Fruit fly (Drosophila melanogaster) whole organism, embryonic: ENCODE measurements around the gene CG31741.

Source experiments
- BtbVII ChIP-seq: fragments of 200-800 bp; sonication (Bioruptor generic); optimal IDR thresholded peaks from 3 replicates; lab custom pipeline; 2017; ENCODE audit warnings: missing biosample characterization, mild to moderate bottlenecking, missing genetic modification characterization
- CG10565 ChIP-seq: fragments of 200-800 bp; sonication (Bioruptor generic); optimal IDR thresholded peaks from 3 replicates; lab custom pipeline; 2016; ENCODE audit warnings: missing biosample characterization, mild to moderate bottlenecking, missing genetic modification characterization
- CG10959 ChIP-seq: fragments of 200-800 bp; sonication (Bioruptor generic); IDR thresholded peaks from 2 replicates; pipeline ENCODE4 v1.3.6; 2022; ENCODE audit warnings: missing biosample characterization, missing genetic modification characterization
- CG11723 ChIP-seq: fragments of 200-800 bp; sonication (Bioruptor generic); optimal IDR thresholded peaks from 2 replicates; lab custom pipeline; 2017; ENCODE audit warnings: missing biosample characterization, mild to moderate bottlenecking, missing genetic modification characterization
- CG12219 ChIP-seq: fragments of 200-800 bp; sonication (Bioruptor generic); optimal IDR thresholded peaks from 3 replicates; lab custom pipeline; 2018; ENCODE audit warnings: missing biosample characterization, mild to moderate bottlenecking, missing genetic modification characterization
- CG12391 ChIP-seq: fragments of 200-800 bp; sonication (Bioruptor generic); optimal IDR thresholded peaks from 3 replicates; lab custom pipeline; 2018; ENCODE audit warnings: missing biosample characterization, mild to moderate bottlenecking, missing genetic modification characterization, moderate library complexity
- CG12744 ChIP-seq: fragments of 200-800 bp; sonication (Bioruptor generic); optimal IDR thresholded peaks from 2 replicates; lab custom pipeline; 2016; ENCODE audit warnings: missing biosample characterization, missing genetic modification characterization
- CG17612 ChIP-seq: fragments of 200-800 bp; sonication (Bioruptor generic); IDR thresholded peaks from 2 replicates; pipeline ENCODE4 v1.3.6; 2022; ENCODE audit warnings: missing biosample characterization, missing genetic modification characterization
- CG1832 ChIP-seq: fragments of 200-800 bp; sonication (Bioruptor generic); optimal IDR thresholded peaks from 2 replicates; lab custom pipeline; 2017; ENCODE audit warnings: missing biosample characterization, mild to moderate bottlenecking, missing genetic modification characterization, inconsistent platforms
- CG2202 ChIP-seq: fragments of 200-800 bp; sonication (Bioruptor generic); optimal IDR thresholded peaks from 2 replicates; lab custom pipeline; 2018; ENCODE audit warnings: missing biosample characterization, mild to moderate bottlenecking, missing genetic modification characterization
- CG32532 ChIP-seq: fragments of 200-800 bp; sonication (Bioruptor generic); IDR thresholded peaks from 2 replicates; pipeline ENCODE4 v1.3.6; 2022; ENCODE audit warnings: missing biosample characterization, missing genetic modification characterization
- CG33557 ChIP-seq: fragments of 200-800 bp; sonication (Bioruptor generic); optimal IDR thresholded peaks from 2 replicates; lab custom pipeline; 2019; ENCODE audit warnings: missing biosample characterization, mild to moderate bottlenecking, missing genetic modification characterization, moderate library complexity
- CG3407 ChIP-seq: fragments of 200-800 bp; sonication (Bioruptor generic); optimal IDR thresholded peaks from 2 replicates; lab custom pipeline; 2018; ENCODE audit warnings: missing biosample characterization, mild to moderate bottlenecking, missing genetic modification characterization
- CG3995 ChIP-seq: fragments of 200-800 bp; sonication (Bioruptor generic); optimal IDR thresholded peaks from 3 replicates; lab custom pipeline; 2016; ENCODE audit warnings: missing biosample characterization, missing genetic modification characterization
- CG4282 ChIP-seq: fragments of 200-800 bp; sonication (Bioruptor generic); optimal IDR thresholded peaks from 2 replicates; lab custom pipeline; 2016; ENCODE audit warnings: missing biosample characterization, missing genetic modification characterization
- CG4730 ChIP-seq: fragments of 200-800 bp; sonication (Bioruptor generic); IDR thresholded peaks from 2 replicates; pipeline ENCODE4 v1.3.6; 2022; ENCODE audit warnings: missing biosample characterization, missing genetic modification characterization
- CG7786 ChIP-seq: fragments of 200-800 bp; sonication (Bioruptor generic); optimal IDR thresholded peaks from 2 replicates; lab custom pipeline; 2016; ENCODE audit warnings: missing biosample characterization, missing genetic modification characterization
- CG9876 ChIP-seq: fragments of 200-800 bp; sonication (Bioruptor generic); optimal IDR thresholded peaks from 2 replicates; lab custom pipeline; 2016; ENCODE audit warnings: missing biosample characterization, missing genetic modification characterization
- CG9932 ChIP-seq: fragments of 200-800 bp; sonication (Bioruptor generic); IDR thresholded peaks from 2 replicates; pipeline ENCODE4 v1.3.6; 2022; ENCODE audit warnings: missing biosample characterization, missing genetic modification characterization
- CTCF ChIP-seq: fragments of 200-800 bp; sonication (Bioruptor generic); optimal IDR thresholded peaks from 2 replicates; lab custom pipeline; 2017; ENCODE audit warnings: missing biosample characterization, mild to moderate bottlenecking, missing genetic modification characterization, moderate library complexity
- Camta ChIP-seq: fragments of 200-800 bp; sonication (Bioruptor generic); optimal IDR thresholded peaks from 2 replicates; lab custom pipeline; 2016; ENCODE audit warnings: missing biosample characterization, missing genetic modification characterization
- D19B ChIP-seq: fragments of 200-800 bp; sonication (Bioruptor generic); optimal IDR thresholded peaks from 2 replicates; lab custom pipeline; 2017; ENCODE audit warnings: missing biosample characterization, mild to moderate bottlenecking, missing genetic modification characterization
- Deaf1 ChIP-seq: fragments of 200-800 bp; optimal IDR thresholded peaks from 3 replicates; lab custom pipeline; 2019; ENCODE audit warnings: missing biosample characterization, mild to moderate bottlenecking, missing genetic modification characterization, moderate library complexity
- Dp ChIP-seq: fragments of 200-800 bp; sonication (Bioruptor generic); optimal IDR thresholded peaks from 2 replicates; lab custom pipeline; 2018; ENCODE audit warnings: missing biosample characterization, mild to moderate bottlenecking, missing genetic modification characterization, moderate library complexity
- Hey ChIP-seq: fragments of 200-800 bp; sonication (Bioruptor generic); optimal IDR thresholded peaks from 3 replicates; lab custom pipeline; 2018; ENCODE audit warnings: missing biosample characterization, mild to moderate bottlenecking, missing genetic modification characterization
- NC2α ChIP-seq: fragments of 200-800 bp; sonication (Bioruptor generic); optimal IDR thresholded peaks from 2 replicates; lab custom pipeline; 2016; ENCODE audit warnings: missing biosample characterization, missing genetic modification characterization
- Nf-YA ChIP-seq: fragments of 200-800 bp; sonication (Bioruptor generic); IDR thresholded peaks from 2 replicates; pipeline ENCODE4 v1.3.6; 2022; ENCODE audit warnings: missing biosample characterization, missing genetic modification characterization
- NfI ChIP-seq: fragments of 200-800 bp; sonication (Bioruptor generic); optimal IDR thresholded peaks from 3 replicates; lab custom pipeline; 2018; ENCODE audit warnings: missing biosample characterization, mild to moderate bottlenecking, missing genetic modification characterization, moderate library complexity
- Pdp1 ChIP-seq, 2 experiments: fragments of 200-800 bp; sonication (Bioruptor generic); optimal IDR thresholded peaks; 3 replicates each; lab custom pipeline; 2016; ENCODE audit warnings: missing biosample characterization in 2 of 2, missing genetic modification characterization in 2 of 2, mild to moderate bottlenecking in 1 of 2, moderate library complexity in 1 of 2
- Side ChIP-seq: fragments of 200-800 bp; sonication (Bioruptor generic); optimal IDR thresholded peaks from 2 replicates; lab custom pipeline; 2016; ENCODE audit warnings: missing biosample characterization, missing genetic modification characterization
- Sin3A ChIP-seq: fragments of >200 bp; optimal IDR thresholded peaks from 2 replicates; lab custom pipeline; 2018
- Six4 ChIP-seq: fragments of 200-800 bp; sonication (Bioruptor generic); optimal IDR thresholded peaks from 2 replicates; lab custom pipeline; 2016; ENCODE audit warnings: missing biosample characterization, missing genetic modification characterization
- Sox102F ChIP-seq: fragments of 200-800 bp; sonication (Bioruptor generic); optimal IDR thresholded peaks from 2 replicates; lab custom pipeline; 2018; ENCODE audit warnings: missing biosample characterization, mild to moderate bottlenecking, missing genetic modification characterization, moderate library complexity
- Spps ChIP-seq: fragments of 200-800 bp; sonication (Bioruptor generic); optimal IDR thresholded peaks from 2 replicates; lab custom pipeline; 2018; ENCODE audit warnings: missing biosample characterization, mild to moderate bottlenecking, missing genetic modification characterization
- Ssrp ChIP-seq: fragments of 200-800 bp; sonication (Bioruptor generic); optimal IDR thresholded peaks from 2 replicates; lab custom pipeline; 2018; ENCODE audit warnings: missing biosample characterization, mild to moderate bottlenecking, missing genetic modification characterization, moderate library complexity
- ato ChIP-seq: fragments of 200-800 bp; sonication (Bioruptor generic); IDR thresholded peaks from 2 replicates; pipeline ENCODE4 v1.3.6; 2022; ENCODE audit warnings: missing biosample characterization, missing genetic modification characterization; ENCODE audit not compliant: partially characterized antibody
- bbx ChIP-seq: fragments of 200-800 bp; sonication (Bioruptor generic); IDR thresholded peaks from 2 replicates; pipeline ENCODE4 v1.3.6; 2022; ENCODE audit warnings: missing biosample characterization, missing genetic modification characterization; ENCODE audit not compliant: partially characterized antibody
- bigmax ChIP-seq: fragments of 200-800 bp; sonication (Bioruptor generic); optimal IDR thresholded peaks from 2 replicates; lab custom pipeline; 2018; ENCODE audit warnings: missing biosample characterization, mild to moderate bottlenecking, missing genetic modification characterization
- corto ChIP-seq: fragments of 200-800 bp; sonication (Bioruptor generic); optimal IDR thresholded peaks from 2 replicates; lab custom pipeline; 2016; ENCODE audit warnings: missing biosample characterization, mild to moderate bottlenecking, missing genetic modification characterization, moderate library complexity
- dmrt11E ChIP-seq: fragments of 200-800 bp; sonication (Bioruptor generic); optimal IDR thresholded peaks from 3 replicates; lab custom pipeline; 2018; ENCODE audit warnings: missing biosample characterization, mild to moderate bottlenecking, missing genetic modification characterization, moderate library complexity
- gem ChIP-seq: fragments of 200-800 bp; sonication (Bioruptor generic); optimal IDR thresholded peaks from 2 replicates; lab custom pipeline; 2019; ENCODE audit warnings: missing biosample characterization, mild to moderate bottlenecking, missing genetic modification characterization, moderate library complexity
- kni ChIP-seq: fragments of 200-800 bp; sonication (Bioruptor generic); optimal IDR thresholded peaks from 3 replicates; lab custom pipeline; 2017; ENCODE audit warnings: mild to moderate bottlenecking, missing biosample characterization, missing genetic modification reagents, missing genetic modification characterization
- lilli ChIP-seq: fragments of 200-800 bp; sonication (Bioruptor generic); optimal IDR thresholded peaks from 3 replicates; lab custom pipeline; 2016; ENCODE audit warnings: missing biosample characterization, missing genetic modification characterization
- mam ChIP-seq: fragments of 200-800 bp; sonication (Bioruptor generic); optimal IDR thresholded peaks from 3 replicates; lab custom pipeline; 2016; ENCODE audit warnings: missing biosample characterization, missing genetic modification characterization
- mld ChIP-seq: fragments of 200-800 bp; sonication (Bioruptor generic); IDR thresholded peaks from 3 replicates; pipeline ENCODE4 v1.3.6; 2022; ENCODE audit warnings: missing biosample characterization, missing genetic modification characterization; ENCODE audit not compliant: partially characterized antibody
- odd ChIP-seq: fragments of 200-800 bp; sonication (Bioruptor generic); optimal IDR thresholded peaks from 2 replicates; lab custom pipeline; 2017; ENCODE audit warnings: missing biosample characterization, mild to moderate bottlenecking, missing genetic modification characterization
- onecut ChIP-seq: fragments of 200-800 bp; sonication (Bioruptor generic); IDR thresholded peaks from 2 replicates; pipeline ENCODE4 v1.3.6; 2022; ENCODE audit warnings: missing biosample characterization, missing genetic modification characterization
- sd ChIP-seq: fragments of 200-800 bp; sonication (Bioruptor generic); optimal IDR thresholded peaks from 3 replicates; lab custom pipeline; 2018; ENCODE audit warnings: missing biosample characterization, mild to moderate bottlenecking, missing genetic modification characterization, moderate library complexity
- tio ChIP-seq: fragments of 200-800 bp; sonication (Bioruptor generic); optimal IDR thresholded peaks from 2 replicates; lab custom pipeline; 2017; ENCODE audit warnings: missing biosample characterization, missing genetic modification characterization, inconsistent platforms
- zfh2 ChIP-seq: fragments of 200-800 bp; sonication (Bioruptor generic); optimal IDR thresholded peaks from 2 replicates; lab custom pipeline; 2016; ENCODE audit warnings: missing biosample characterization, missing genetic modification characterization

CG31741 gene

dm6 chr2L:18121367-18122230, 37.5 kb downstream of the CG31741 start (continued):
- no peak for TF ChIP-seq CG10959 (GFP tag; lab: Robert Waterston, UW)
- peak; percentile 54 for TF ChIP-seq Sox102F (GFP tag; lab: Kevin White, UChicago)
- TF ChIP-seq sd (tag; lab: Kevin White, UChicago), result no peak
- TF ChIP-seq CG2202 (tag; lab: Kevin White, UChicago), result no peak
- no peak for TF ChIP-seq Nf-YA (GFP tag; lab: Robert Waterston, UW)
- TF ChIP-seq BtbVII, result no peak
- TF ChIP-seq CG9932 (GFP tag; lab: Robert Waterston, UW), result no peak
- peak; percentile 51 for TF ChIP-seq mam (GFP tag; lab: Kevin White, UChicago)
- TF ChIP-seq D19B (GFP tag; lab: Kevin White, UChicago), result no peak
- TF ChIP-seq lilli (GFP tag; lab: Kevin White, UChicago), result peak; percentile 51
- no peak for TF ChIP-seq bigmax
- peak; percentile 12 for TF ChIP-seq CG12219 (GFP tag; lab: Kevin White, UChicago)
- no peak for TF ChIP-seq CG9876
- peak in 1 of 2 experiments; percentile 55 for TF ChIP-seq Pdp1 (GFP tag; optimal IDR thresholded peaks at IDR 0.05; lab: Kevin White, UChicago)
- no peak for TF ChIP-seq CG33557 (GFP tag; lab: Kevin White, UChicago)
- no peak for TF ChIP-seq ato (GFP tag; lab: Robert Waterston, UW)
- TF ChIP-seq gem (tag; lab: Kevin White, UChicago), result peak; percentile 70
- TF ChIP-seq zfh2, result peak; percentile 8
- TF ChIP-seq CTCF (GFP tag; lab: Kevin White, UChicago), result no peak
- TF ChIP-seq Sin3A (lab: Kevin White, UChicago), result no peak
- no peak for TF ChIP-seq CG1832 (GFP tag; lab: Kevin White, UChicago)
- TF ChIP-seq CG3995 (GFP tag; lab: Kevin White, UChicago), result no peak
- no peak for TF ChIP-seq kni
- no peak for TF ChIP-seq NC2α
- TF ChIP-seq CG3407 (GFP tag; lab: Kevin White, UChicago), result peak; percentile 5
- TF ChIP-seq odd, result no peak
- peak; percentile 29 for TF ChIP-seq Side (GFP tag; lab: Kevin White, UChicago)
- peak; percentile 24 for TF ChIP-seq NfI (GFP tag; lab: Kevin White, UChicago)
- no peak for TF ChIP-seq Hey (tag; lab: Kevin White, UChicago)
- no peak for TF ChIP-seq onecut
- TF ChIP-seq Ssrp (tag; lab: Kevin White, UChicago), result no peak
- TF ChIP-seq tio, result peak; percentile 15
- no peak for TF ChIP-seq CG12391 (tag; lab: Kevin White, UChicago)
- TF ChIP-seq Six4 (GFP tag; lab: Kevin White, UChicago), result peak; percentile 19
- TF ChIP-seq CG4282 (GFP tag; lab: Kevin White, UChicago), result no peak
- no peak for TF ChIP-seq mld (GFP tag; lab: Robert Waterston, UW)
- no peak for TF ChIP-seq Spps (tag; lab: Kevin White, UChicago)
- no peak for TF ChIP-seq bbx (GFP tag; lab: Robert Waterston, UW)
- peak; percentile 27 for TF ChIP-seq CG7786 (GFP tag; lab: Kevin White, UChicago)
- TF ChIP-seq CG32532 (GFP tag; lab: Robert Waterston, UW), result peak; percentile 55; the same call in 1 of the 2 replicates
- peak; percentile 78 for TF ChIP-seq corto
- TF ChIP-seq CG10565, result no peak
- no peak for TF ChIP-seq CG4730 (GFP tag; lab: Robert Waterston, UW)
- no peak for TF ChIP-seq CG11723 (GFP tag; lab: Kevin White, UChicago)
- TF ChIP-seq Dp (GFP tag; lab: Kevin White, UChicago), result no peak
- TF ChIP-seq CG12744 (GFP tag; lab: Kevin White, UChicago), result no peak
- TF ChIP-seq CG17612 (GFP tag; lab: Robert Waterston, UW), result no peak
- TF ChIP-seq Deaf1, result no peak
- no peak for TF ChIP-seq dmrt11E (tag; lab: Kevin White, UChicago)
- TF ChIP-seq Camta, result peak; percentile 28
